Fruit fly (Drosophila melanogaster) whole organism, wandering third instar larva: ENCODE measurements around the gene beta4GalNAcTB.

ENCODE experiments used
- Dfd ChIP-seq: fragments of >200 bp; optimal IDR thresholded peaks from 2 replicates; lab custom pipeline; 2017; ENCODE audit warnings: missing biosample characterization, missing genetic modification characterization
- GATAd ChIP-seq: sonication (Bioruptor generic); optimal IDR thresholded peaks from 2 replicates; lab custom pipeline; 2016; ENCODE audit warnings: missing biosample characterization, missing genetic modification characterization
- Hr78 ChIP-seq: fragments of >200 bp; optimal IDR thresholded peaks from 2 replicates; lab custom pipeline; 2017; ENCODE audit warnings: missing biosample characterization, missing genetic modification characterization
- Mio ChIP-seq: sonication (Bioruptor generic); optimal IDR thresholded peaks from 2 replicates; lab custom pipeline; 2016; ENCODE audit warnings: missing biosample characterization, missing genetic modification characterization
- Rel ChIP-seq, 2 experiments: fragments of 200-800 bp; sonication (Bioruptor generic) in 1 of 2; optimal IDR thresholded peaks; 2 replicates in 1 of 2; 3 replicates in 1 of 2; lab custom pipeline; 2016 to 2019; ENCODE audit warnings: mild to moderate bottlenecking in 2 of 2, missing biosample characterization in 2 of 2, missing genetic modification characterization in 2 of 2, moderate library complexity in 1 of 2
- Sp1 ChIP-seq: fragments of 200-800 bp; sonication (Bioruptor generic); optimal IDR thresholded peaks from 3 replicates; lab custom pipeline; 2019; ENCODE audit warnings: missing biosample characterization, mild to moderate bottlenecking, missing genetic modification characterization, moderate library complexity
- br ChIP-seq: fragments of 200-800 bp; sonication (Bioruptor generic); optimal IDR thresholded peaks from 2 replicates; lab custom pipeline; 2016; ENCODE audit warnings: missing biosample characterization, missing genetic modification characterization
- brk ChIP-seq: fragments of 200-800 bp; sonication (Bioruptor generic); optimal IDR thresholded peaks from 2 replicates; lab custom pipeline; 2016; ENCODE audit warnings: missing biosample characterization, mild to moderate bottlenecking, missing genetic modification characterization
- ey ChIP-seq: fragments of 200-800 bp; sonication (Bioruptor generic); optimal IDR thresholded peaks from 2 replicates; lab custom pipeline; 2016; ENCODE audit warnings: missing biosample characterization, missing genetic modification characterization
- fru ChIP-seq: fragments of 200-800 bp; sonication (Bioruptor generic); optimal IDR thresholded peaks from 3 replicates; lab custom pipeline; 2016; ENCODE audit warnings: missing biosample characterization, mild to moderate bottlenecking, missing genetic modification characterization
- psq ChIP-seq: fragments of 200-800 bp; sonication (Bioruptor generic); optimal IDR thresholded peaks from 3 replicates; lab custom pipeline; 2017; ENCODE audit warnings: missing biosample characterization, mild to moderate bottlenecking, missing genetic modification characterization, moderate library complexity
- rgr ChIP-seq: fragments of 200-800 bp; sonication (Bioruptor generic); optimal IDR thresholded peaks from 3 replicates; lab custom pipeline; 2016; ENCODE audit warnings: missing biosample characterization, mild to moderate bottlenecking, missing genetic modification characterization
- usp ChIP-seq: fragments of >200 bp; optimal IDR thresholded peaks from 2 replicates; lab custom pipeline; 2017; ENCODE audit warnings: missing biosample characterization, missing genetic modification characterization

DNA sequence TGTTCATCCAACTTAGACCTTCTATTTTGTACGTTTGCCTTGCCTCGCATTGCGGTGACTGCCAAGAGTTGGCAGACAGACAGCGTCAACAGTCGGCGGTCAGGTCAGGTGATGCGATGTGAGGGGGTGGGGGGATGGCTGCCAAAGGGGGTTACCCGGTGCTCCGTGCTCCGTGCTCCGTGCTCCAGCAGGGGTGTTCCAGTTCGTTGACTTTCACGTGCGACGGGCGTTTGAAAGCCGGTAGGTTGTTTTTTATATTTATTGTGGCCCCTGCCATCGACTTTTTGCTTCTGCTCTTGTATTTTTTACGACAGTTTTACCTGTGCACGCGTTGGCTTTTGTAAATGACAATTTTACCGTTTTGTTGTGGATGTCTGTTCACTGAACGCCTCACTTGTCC, 48.2 kb upstream of the beta4GalNAcTB start:
- TF ChIP-seq Rel (GFP tag; optimal IDR thresholded peaks at IDR 0.05; lab: Kevin White, UChicago): no peak
- TF ChIP-seq Rel (tag; optimal IDR thresholded peaks at IDR 0.05; lab: Kevin White, UChicago): peak; percentile 49
- no peak for TF ChIP-seq ey (GFP tag; lab: Kevin White, UChicago)
- no peak for TF ChIP-seq GATAd
- TF ChIP-seq Dfd (GFP tag; lab: Kevin White, UChicago): no peak
- TF ChIP-seq Hr78 (GFP tag; lab: Kevin White, UChicago): no peak
- no peak for TF ChIP-seq br (GFP tag; lab: Kevin White, UChicago)
- no peak for TF ChIP-seq psq (GFP tag; lab: Kevin White, UChicago)
- no peak for TF ChIP-seq usp (GFP tag; lab: Kevin White, UChicago)
- no peak for TF ChIP-seq brk (GFP tag; lab: Kevin White, UChicago)
- TF ChIP-seq fru (GFP tag; lab: Kevin White, UChicago): no peak
- no peak for TF ChIP-seq Mio
- no peak for TF ChIP-seq Sp1 (GFP tag; lab: Kevin White, UChicago)
- TF ChIP-seq rgr: no peak
